Fruit fly (Drosophila melanogaster) whole organism, embryonic: Measurements from ENCODE around the gene ato.

Experiments
- Asciz ChIP-seq: fragments of 200-800 bp; sonication (Bioruptor generic); optimal IDR thresholded peaks from 2 replicates; lab custom pipeline; 2017; ENCODE audit warnings: missing biosample characterization, mild to moderate bottlenecking, missing genetic modification characterization, missing genetic modification reagents
- Bdp1 ChIP-seq: fragments of 200-800 bp; sonication (Bioruptor generic); optimal IDR thresholded peaks from 3 replicates; lab custom pipeline; 2016; ENCODE audit warnings: missing biosample characterization, missing genetic modification characterization
- CG10462 ChIP-seq: fragments of 200-800 bp; sonication (Bioruptor generic); optimal IDR thresholded peaks from 2 replicates; lab custom pipeline; 2016; ENCODE audit warnings: missing biosample characterization, missing genetic modification characterization
- CG10979 ChIP-seq: fragments of 200-800 bp; sonication (Bioruptor generic); optimal IDR thresholded peaks from 2 replicates; lab custom pipeline; 2018; ENCODE audit warnings: missing biosample characterization, mild to moderate bottlenecking, missing genetic modification characterization, moderate library complexity
- CG11560 ChIP-seq: fragments of 200-800 bp; sonication (Bioruptor generic); IDR thresholded peaks from 3 replicates; pipeline ENCODE4 v1.3.6; 2022; ENCODE audit warnings: missing biosample characterization, missing genetic modification characterization
- CG12219 ChIP-seq: fragments of 200-800 bp; sonication (Bioruptor generic); optimal IDR thresholded peaks from 3 replicates; lab custom pipeline; 2018; ENCODE audit warnings: missing biosample characterization, mild to moderate bottlenecking, missing genetic modification characterization
- CG12744 ChIP-seq: fragments of 200-800 bp; sonication (Bioruptor generic); optimal IDR thresholded peaks from 2 replicates; lab custom pipeline; 2016; ENCODE audit warnings: missing biosample characterization, missing genetic modification characterization
- CG17186 ChIP-seq: fragments of 200-800 bp; sonication (Bioruptor generic); optimal IDR thresholded peaks from 3 replicates; lab custom pipeline; 2017; ENCODE audit warnings: missing biosample characterization, missing genetic modification reagents, missing genetic modification characterization
- CG1792 ChIP-seq: fragments of 200-800 bp; sonication (Bioruptor generic); optimal IDR thresholded peaks from 2 replicates; lab custom pipeline; 2016; ENCODE audit warnings: missing biosample characterization, missing genetic modification characterization
- CG18262 ChIP-seq: fragments of 200-800 bp; optimal IDR thresholded peaks from 3 replicates; lab custom pipeline; 2019; ENCODE audit warnings: missing biosample characterization, mild to moderate bottlenecking, missing genetic modification characterization, moderate library complexity
- CG2120 ChIP-seq: fragments of 200-800 bp; sonication (Bioruptor generic); optimal IDR thresholded peaks from 3 replicates; lab custom pipeline; 2016; ENCODE audit warnings: missing biosample characterization, missing genetic modification characterization
- CG2889 ChIP-seq: fragments of 200-800 bp; sonication (Bioruptor generic); IDR thresholded peaks from 3 replicates; pipeline ENCODE4 v1.3.6; 2022; ENCODE audit warnings: missing biosample characterization, missing genetic modification characterization
- CG33557 ChIP-seq: fragments of 200-800 bp; sonication (Bioruptor generic); optimal IDR thresholded peaks from 2 replicates; lab custom pipeline; 2019; ENCODE audit warnings: missing biosample characterization, mild to moderate bottlenecking, missing genetic modification characterization, moderate library complexity
- CG4360 ChIP-seq: fragments of 200-800 bp; sonication (Bioruptor generic); IDR thresholded peaks from 2 replicates; pipeline ENCODE4 v1.3.6; 2022; ENCODE audit warnings: missing biosample characterization, missing genetic modification characterization
- CG6175 ChIP-seq: fragments of 200-800 bp; sonication (Bioruptor generic); IDR thresholded peaks from 3 replicates; pipeline ENCODE4 v1.3.6; 2022; ENCODE audit warnings: missing biosample characterization, missing genetic modification characterization
- CG7271 ChIP-seq: fragments of 200-800 bp; sonication (Bioruptor generic); optimal IDR thresholded peaks from 2 replicates; lab custom pipeline; 2018; ENCODE audit warnings: missing biosample characterization, mild to moderate bottlenecking, missing genetic modification characterization, moderate library complexity
- CG7745 ChIP-seq: fragments of 200-800 bp; sonication (Bioruptor generic); optimal IDR thresholded peaks from 2 replicates; lab custom pipeline; 2018; ENCODE audit warnings: missing biosample characterization, mild to moderate bottlenecking, missing genetic modification characterization, moderate library complexity
- CG7839 ChIP-seq: fragments of 200-800 bp; sonication (Bioruptor generic); optimal IDR thresholded peaks from 3 replicates; lab custom pipeline; 2018; ENCODE audit warnings: missing biosample characterization, mild to moderate bottlenecking, missing genetic modification characterization, moderate library complexity
- CG8290 ChIP-seq, 3 experiments: fragments of 200-800 bp; sonication (Bioruptor generic); optimal IDR thresholded peaks; 2 replicates each; lab custom pipeline; 2016 to 2019; ENCODE audit warnings: missing biosample characterization in 3 of 3, missing genetic modification characterization in 3 of 3, mild to moderate bottlenecking in 2 of 3, moderate library complexity in 1 of 3
- CG9609 ChIP-seq: fragments of 200-800 bp; sonication (Bioruptor generic); optimal IDR thresholded peaks from 3 replicates; lab custom pipeline; 2016; ENCODE audit warnings: missing biosample characterization, missing genetic modification characterization
- Deaf1 ChIP-seq: fragments of 200-800 bp; optimal IDR thresholded peaks from 3 replicates; lab custom pipeline; 2019; ENCODE audit warnings: missing biosample characterization, mild to moderate bottlenecking, missing genetic modification characterization, moderate library complexity
- Dref ChIP-seq: fragments of 200-800 bp; sonication (Bioruptor generic); IDR thresholded peaks from 2 replicates; pipeline ENCODE4 v1.3.6; 2022; ENCODE audit warnings: missing biosample characterization, missing genetic modification characterization
- HmgD ChIP-seq: fragments of 200-800 bp; sonication (Bioruptor generic); optimal IDR thresholded peaks from 3 replicates; lab custom pipeline; 2016; ENCODE audit warnings: missing biosample characterization, missing genetic modification characterization
- MBD-R2 ChIP-seq: fragments of 200-800 bp; sonication (Bioruptor generic); IDR thresholded peaks from 2 replicates; pipeline ENCODE4 v1.3.6; 2022; ENCODE audit warnings: missing biosample characterization, missing genetic modification characterization
- NK7.1 ChIP-seq: fragments of 200-800 bp; sonication (Bioruptor generic); optimal IDR thresholded peaks from 3 replicates; lab custom pipeline; 2016; ENCODE audit warnings: missing biosample characterization, missing genetic modification characterization
- Six4 ChIP-seq: fragments of 200-800 bp; sonication (Bioruptor generic); optimal IDR thresholded peaks from 2 replicates; lab custom pipeline; 2016; ENCODE audit warnings: missing biosample characterization, missing genetic modification characterization
- Sry-β ChIP-seq: fragments of 200-800 bp; sonication (Bioruptor generic); optimal IDR thresholded peaks from 2 replicates; lab custom pipeline; 2018; ENCODE audit warnings: missing biosample characterization, mild to moderate bottlenecking, missing genetic modification characterization, moderate library complexity
- bsh ChIP-seq, 2 experiments: fragments of 200-800 bp; sonication (Bioruptor generic); optimal IDR thresholded peaks; 2 replicates each; lab custom pipeline; 2017 to 2018; ENCODE audit warnings: mild to moderate bottlenecking in 2 of 2, missing biosample characterization in 2 of 2, missing genetic modification characterization in 2 of 2, moderate library complexity in 1 of 2
- caup ChIP-seq: fragments of 200-800 bp; sonication (Bioruptor generic); optimal IDR thresholded peaks from 3 replicates; lab custom pipeline; 2017; ENCODE audit warnings: missing biosample characterization, mild to moderate bottlenecking, missing genetic modification characterization, moderate library complexity; ENCODE audit not compliant: severe bottlenecking
- crp ChIP-seq, 2 experiments: fragments of 200-800 bp; sonication (Bioruptor generic); optimal IDR thresholded peaks; 2 replicates in 1 of 2; 3 replicates in 1 of 2; lab custom pipeline; 2017; ENCODE audit warnings: missing biosample characterization in 2 of 2, missing genetic modification characterization in 2 of 2, mild to moderate bottlenecking in 1 of 2, moderate library complexity in 1 of 2
- fd64A ChIP-seq: fragments of 200-800 bp; sonication (Bioruptor generic); optimal IDR thresholded peaks from 3 replicates; lab custom pipeline; 2018; ENCODE audit warnings: missing biosample characterization, mild to moderate bottlenecking, missing genetic modification characterization
- fd96Cb ChIP-seq: fragments of 200-800 bp; sonication (Bioruptor generic); optimal IDR thresholded peaks from 2 replicates; lab custom pipeline; 2018; ENCODE audit warnings: missing biosample characterization, mild to moderate bottlenecking, missing genetic modification characterization, moderate library complexity
- fru ChIP-seq: fragments of >200 bp; optimal IDR thresholded peaks from 2 replicates; lab custom pipeline; 2017
- gsb-n ChIP-seq: fragments of 200-800 bp; sonication (Bioruptor generic); optimal IDR thresholded peaks from 3 replicates; lab custom pipeline; 2018; ENCODE audit warnings: missing biosample characterization, mild to moderate bottlenecking, missing genetic modification characterization
- ham ChIP-seq: fragments of 200-800 bp; sonication (Bioruptor generic); IDR thresholded peaks from 2 replicates; pipeline ENCODE4 v1.3.6; 2022; ENCODE audit warnings: missing biosample characterization, missing genetic modification characterization
- hb ChIP-seq: fragments of 200-800 bp; sonication (Bioruptor generic); IDR thresholded peaks from 3 replicates; pipeline ENCODE4 v1.3.6; 2022; ENCODE audit warnings: missing biosample characterization, missing genetic modification characterization; ENCODE audit not compliant: partially characterized antibody
- her ChIP-seq: fragments of 200-800 bp; sonication (Bioruptor generic); optimal IDR thresholded peaks from 2 replicates; lab custom pipeline; 2016; ENCODE audit warnings: missing biosample characterization, missing genetic modification characterization
- knrl ChIP-seq: fragments of 200-800 bp; sonication (Bioruptor generic); IDR thresholded peaks from 3 replicates; pipeline ENCODE4 v1.3.6; 2022; ENCODE audit warnings: missing biosample characterization, missing genetic modification characterization; ENCODE audit not compliant: partially characterized antibody
- lola ChIP-seq, 3 experiments: fragments of >200 bp in 2 of 3; fragments of 200-800 bp in 1 of 3; sonication (Bioruptor generic) in 1 of 3; optimal IDR thresholded peaks; 2 replicates each; lab custom pipeline; 2017 to 2019; ENCODE audit warnings: missing biosample characterization in 3 of 3, missing genetic modification characterization in 3 of 3, mild to moderate bottlenecking in 1 of 3, moderate library complexity in 1 of 3
- mirr ChIP-seq: fragments of 200-800 bp; sonication (Bioruptor generic); optimal IDR thresholded peaks from 3 replicates; lab custom pipeline; 2018; ENCODE audit warnings: missing biosample characterization, mild to moderate bottlenecking, missing genetic modification characterization
- nerfin-2 ChIP-seq: fragments of 200-800 bp; sonication (Bioruptor generic); IDR thresholded peaks from 2 replicates; pipeline ENCODE4 v1.3.6; 2022; ENCODE audit warnings: missing biosample characterization, missing genetic modification characterization; ENCODE audit not compliant: partially characterized antibody
- p53 ChIP-seq: fragments of 200-800 bp; sonication (Bioruptor generic); optimal IDR thresholded peaks from 2 replicates; lab custom pipeline; 2016; ENCODE audit warnings: missing biosample characterization, missing genetic modification characterization
- pfk ChIP-seq: fragments of 200-800 bp; sonication (Bioruptor generic); optimal IDR thresholded peaks from 2 replicates; lab custom pipeline; 2018; ENCODE audit warnings: missing biosample characterization, mild to moderate bottlenecking, missing genetic modification characterization, moderate library complexity
- psq ChIP-seq: fragments of 200-800 bp; sonication (Bioruptor generic); optimal IDR thresholded peaks from 2 replicates; lab custom pipeline; 2017; ENCODE audit warnings: missing biosample characterization, missing genetic modification characterization
- pum ChIP-seq: fragments of 200-800 bp; sonication (Bioruptor generic); optimal IDR thresholded peaks from 2 replicates; lab custom pipeline; 2016; ENCODE audit warnings: missing biosample characterization, missing genetic modification characterization
- sc ChIP-seq, 3 experiments: fragments of >200 bp in 2 of 3; fragments of 200-800 bp in 1 of 3; sonication (Bioruptor generic) in 1 of 3; optimal IDR thresholded peaks; 2 replicates in 2 of 3; 3 replicates in 1 of 3; lab custom pipeline; 2017; ENCODE audit warnings: mild to moderate bottlenecking in 1 of 3, missing biosample characterization in 1 of 3, missing genetic modification characterization in 1 of 3, missing genetic modification reagents in 1 of 3
- seq ChIP-seq: fragments of 200-800 bp; sonication (Bioruptor generic); IDR thresholded peaks from 2 replicates; pipeline ENCODE4 v1.3.6; 2022; ENCODE audit warnings: missing biosample characterization, missing genetic modification characterization
- sisA ChIP-seq: fragments of 200-800 bp; sonication (Bioruptor generic); IDR thresholded peaks from 2 replicates; pipeline ENCODE4 v1.3.6; 2022; ENCODE audit warnings: missing biosample characterization, missing genetic modification characterization
- z ChIP-seq: fragments of 200-800 bp; sonication (Bioruptor generic); IDR thresholded peaks from 3 replicates; pipeline ENCODE4 v1.3.6; 2022; ENCODE audit warnings: missing biosample characterization, missing genetic modification characterization
- zfh2 ChIP-seq: fragments of 200-800 bp; sonication (Bioruptor generic); optimal IDR thresholded peaks from 2 replicates; lab custom pipeline; 2016; ENCODE audit warnings: missing biosample characterization, missing genetic modification characterization

The ato gene

dm6 chr3R:8233370-8233773, 44.5 kb upstream of the ato start, which contains the start of gene PolI (continued):
- TF ChIP-seq CG33557 (GFP tag; lab: Kevin White, UChicago) (no peak), HmgD (GFP tag; lab: Kevin White, UChicago) (no peak), lola (GFP tag; optimal IDR thresholded peaks at IDR 0.05; lab: Kevin White, UChicago) (no peak), z (GFP tag; lab: Robert Waterston, UW) (no peak), CG2120 (peak; percentile 58), Asciz (no peak), Dref (GFP tag; lab: Robert Waterston, UW) (peak; percentile 87), CG12744 (peak; percentile 4), sisA (no peak), hb (no peak), mirr (GFP tag; lab: Kevin White, UChicago) (peak; percentile 22), CG8290 (GFP tag; optimal IDR thresholded peaks at IDR 0.05; lab: Kevin White, UChicago) (no peak), CG8290 (tag; optimal IDR thresholded peaks at IDR 0.05; lab: Kevin White, UChicago) (peak in 1 of 2 experiments; percentile 72), pfk (GFP tag; lab: Kevin White, UChicago) (no peak), bsh (GFP tag; optimal IDR thresholded peaks at IDR 0.05; lab: Kevin White, UChicago) (no peak), CG7839 (tag; lab: Kevin White, UChicago) (no peak), crp (GFP tag; optimal IDR thresholded peaks at IDR 0.05; lab: Kevin White, UChicago) (no peak), ham (GFP tag; lab: Robert Waterston, UW) (no peak), psq (GFP tag; lab: Kevin White, UChicago) (no peak), Deaf1 (tag; lab: Kevin White, UChicago) (no peak), pum (GFP tag; lab: Kevin White, UChicago) (peak; percentile 9), CG18262 (no peak), CG10979 (tag; lab: Kevin White, UChicago) (peak; percentile 8), CG10462 (GFP tag; lab: Kevin White, UChicago) (no peak), Six4 (GFP tag; lab: Kevin White, UChicago) (no peak), Bdp1 (no peak), gsb-n (tag; lab: Kevin White, UChicago) (no peak), CG17186 (GFP tag; lab: Kevin White, UChicago) (no peak), CG7271 (tag; lab: Kevin White, UChicago) (no peak), CG9609 (GFP tag; lab: Kevin White, UChicago) (no peak), knrl (GFP tag; lab: Robert Waterston, UW) (peak; percentile 53; the same call in 2 of the 3 replicates), fd96Cb (tag; lab: Kevin White, UChicago) (no peak), fru (lab: Kevin White, UChicago) (no peak), CG4360 (no peak), fd64A (GFP tag; lab: Kevin White, UChicago) (no peak), zfh2 (GFP tag; lab: Kevin White, UChicago) (peak; percentile 54), CG6175 (GFP tag; lab: Robert Waterston, UW) (no peak), CG12219 (GFP tag; lab: Kevin White, UChicago) (no peak), CG1792 (GFP tag; lab: Kevin White, UChicago) (no peak), caup (GFP tag; lab: Kevin White, UChicago) (peak; percentile 10), CG7745 (no peak), seq (GFP tag; lab: Robert Waterston, UW) (no peak), MBD-R2 (GFP tag; lab: Robert Waterston, UW) (peak; percentile 51; the same call in 1 of the 2 replicates), nerfin-2 (no peak), CG11560 (no peak), NK7.1 (GFP tag; lab: Kevin White, UChicago) (no peak), her (GFP tag; lab: Kevin White, UChicago) (no peak), p53 (GFP tag; lab: Kevin White, UChicago) (peak; percentile 25), Sry-β (no peak), CG2889 (no peak), sc (optimal IDR thresholded peaks at IDR 0.05; lab: Kevin White, UChicago) (no peak), sc (GFP tag; optimal IDR thresholded peaks at IDR 0.05; lab: Kevin White, UChicago) (no peak)
